Fruit fly (Drosophila melanogaster) Kc167 (cell line): ENCODE data around the gene CG43098.

ENCODE experiments used
- Sin3A ChIP-seq: fragments of >200 bp; optimal IDR thresholded peaks from 2 replicates; lab custom pipeline; 2018; ENCODE audit warnings: missing external identifiers
- h ChIP-seq: fragments of >200 bp; optimal IDR thresholded peaks from 3 replicates; lab custom pipeline; 2018; ENCODE audit warnings: missing external identifiers
- insv ChIP-seq: fragments of >200 bp; optimal IDR thresholded peaks from 3 replicates; lab custom pipeline; 2018; ENCODE audit warnings: missing external identifiers
- psq ChIP-seq: fragments of >200 bp; optimal IDR thresholded peaks from 2 replicates; lab custom pipeline; 2017; ENCODE audit warnings: missing external identifiers
- ttk ChIP-seq: sonication (Bioruptor generic); optimal IDR thresholded peaks from 2 replicates; lab custom pipeline; 2017; ENCODE audit warnings: missing external identifiers

- TF ChIP-seq insv (no peak), Sin3A (lab: Kevin White, UChicago) (no peak), h (lab: Kevin White, UChicago) (no peak), ttk (lab: Kevin White, UChicago) (no peak), psq (no peak)
Measured at dm6 chr3L:3667594-3667993, 8.7 kb downstream of the CG43098 start.
